Worm (Caenorhabditis elegans) whole organism, early embryonic: Measurements from ENCODE around the gene skr-17.

Source experiments
- B0310.2 ChIP-seq: sonication (generic microtip); optimal IDR thresholded peaks from 2 replicates; lab custom pipeline; 2016; ENCODE audit warnings: mild to moderate bottlenecking, missing genetic modification characterization, missing compliant biosample characterization
- F13C5.2 ChIP-seq: sonication (generic microtip); optimal IDR thresholded peaks from 2 replicates; lab custom pipeline; 2017; ENCODE audit warnings: mild to moderate bottlenecking, missing genetic modification characterization, inconsistent platforms, missing compliant biosample characterization
- aly-1 ChIP-seq: sonication (generic microtip); optimal IDR thresholded peaks from 2 replicates; lab custom pipeline; 2016; ENCODE audit warnings: missing genetic modification characterization, missing compliant biosample characterization
- ama-1 ChIP-seq: fragments of 150-350 bp; optimal IDR thresholded peaks from 2 replicates; lab custom pipeline; 2014
- ceh-13 ChIP-seq: fragments of 200-800 bp; sonication (Bioruptor generic); optimal IDR thresholded peaks from 2 replicates; lab custom pipeline; 2018; ENCODE audit warnings: mild to moderate bottlenecking, missing genetic modification characterization, missing compliant biosample characterization
- ceh-36 ChIP-seq: sonication (generic microtip); optimal IDR thresholded peaks from 2 replicates; lab custom pipeline; 2016; ENCODE audit warnings: missing genetic modification characterization, inconsistent platforms, missing compliant biosample characterization
- ets-7 ChIP-seq: sonication (generic microtip); optimal IDR thresholded peaks from 2 replicates; lab custom pipeline; 2016; ENCODE audit warnings: missing genotype, missing genetic modification characterization, missing compliant biosample characterization
- flt-1 ChIP-seq: fragments of 200-800 bp; sonication (Bioruptor generic); IDR thresholded peaks from 2 replicates; pipeline ENCODE4 v1.3.6; 2022; ENCODE audit warnings: missing genetic modification characterization, missing compliant biosample characterization
- hmbx-1 ChIP-seq: sonication (generic microtip); optimal IDR thresholded peaks from 2 replicates; lab custom pipeline; 2016; ENCODE audit warnings: mild to moderate bottlenecking, missing genetic modification characterization, missing compliant biosample characterization
- hmg-4 ChIP-seq: fragments of 200-800 bp; sonication (Bioruptor generic); optimal IDR thresholded peaks from 2 replicates; lab custom pipeline; 2018; ENCODE audit warnings: mild to moderate bottlenecking, missing genetic modification characterization, missing compliant biosample characterization
- hnd-1 ChIP-seq: sonication (generic microtip); optimal IDR thresholded peaks from 2 replicates; lab custom pipeline; 2016; ENCODE audit warnings: missing genetic modification characterization, missing compliant biosample characterization
- pes-1 ChIP-seq: fragments of 200-800 bp; sonication (Bioruptor generic); IDR thresholded peaks from 2 replicates; pipeline ENCODE4 v1.3.6; 2022; ENCODE audit warnings: missing genetic modification reagents, missing genetic modification characterization, missing compliant biosample characterization
- scrt-1 ChIP-seq: fragments of 200-800 bp; sonication (Bioruptor generic); IDR thresholded peaks from 2 replicates; pipeline ENCODE4 v1.3.6; 2022; ENCODE audit warnings: missing genetic modification characterization, missing compliant biosample characterization
- sea-1 ChIP-seq: fragments of 200-800 bp; sonication (Bioruptor generic); conservative IDR thresholded peaks from 2 replicates; pipeline ENCODE4 v1.3.6; 2022; ENCODE audit warnings: missing genetic modification characterization, missing compliant biosample characterization
- tbx-11 ChIP-seq: fragments of 200-800 bp; sonication (Bioruptor generic); IDR thresholded peaks from 2 replicates; pipeline ENCODE4 v1.3.6; 2022; ENCODE audit warnings: missing genetic modification characterization, missing compliant biosample characterization
- tbx-37 ChIP-seq: fragments of 200-800 bp; sonication (Bioruptor generic); conservative IDR thresholded peaks from 2 replicates; pipeline ENCODE4 v1.3.6; 2022; ENCODE audit warnings: missing genetic modification reagents, missing genetic modification characterization, missing compliant biosample characterization
- tra-4 ChIP-seq: sonication (generic microtip); optimal IDR thresholded peaks from 2 replicates; lab custom pipeline; 2017; ENCODE audit warnings: missing genetic modification characterization, missing compliant biosample characterization

The skr-17 gene

ce11 chrII:7783467-7783959, at the start of gene skr-17:
Gene skr-17, plus strand, starts transcription at chrII:7783517.
- TF ChIP-seq B0310.2 (tag; lab: Kevin White, UChicago) (no peak), ama-1 (lab: Kevin White, UChicago) (no peak)

- TF ChIP-seq hmbx-1 (no peak), tra-4 (tag; lab: Kevin White, UChicago) (no peak), ama-1 (lab: Kevin White, UChicago) (no peak), F13C5.2 (tag; lab: Kevin White, UChicago) (no peak)
Measured at ce11 chrII:7736725-7737124, 46.6 kb upstream of the skr-17 start.

ce11 chrII:7753500-7753899, 29.8 kb upstream of the skr-17 start, which contains the start of gene trx-1:
Gene trx-1, minus strand, starts transcription at chrII:7753600.
- TF ChIP-seq ets-7 (tag; lab: Kevin White, UChicago) (no peak), aly-1 (tag; lab: Kevin White, UChicago) (no peak), ceh-36 (tag; lab: Kevin White, UChicago) (no peak), hnd-1 (tag; lab: Kevin White, UChicago) (no peak), flt-1 (GFP tag; lab: Robert Waterston, UW) (no peak), pes-1 (GFP tag; lab: Robert Waterston, UW) (no peak), tra-4 (tag; lab: Kevin White, UChicago) (no peak)

ce11 chrII:7755116-7755571, 28.2 kb upstream of the skr-17 start, which contains the start of the genes B0228.6 and B0228.1:
Gene B0228.6, minus strand, starts transcription at chrII:7755166.
Gene B0228.1, plus strand, starts transcription at chrII:7755343.
- TF ChIP-seq tbx-11 (GFP tag; lab: Robert Waterston, UW) = no peak
- no peak for TF ChIP-seq ceh-36 (tag; lab: Kevin White, UChicago)
- TF ChIP-seq sea-1 (GFP tag; lab: Robert Waterston, UW) = no peak
- TF ChIP-seq pes-1 (GFP tag; lab: Robert Waterston, UW) = no peak
- TF ChIP-seq hnd-1 (tag; lab: Kevin White, UChicago) = no peak
- no peak for TF ChIP-seq ama-1 (lab: Kevin White, UChicago)
- TF ChIP-seq flt-1 (GFP tag; lab: Robert Waterston, UW) = no peak
- TF ChIP-seq scrt-1 (GFP tag; lab: Robert Waterston, UW) = no peak
- TF ChIP-seq hmg-4 (GFP tag; lab: Kevin White, UChicago) = no peak

ce11 chrII:7756810-7757209, 26.5 kb upstream of the skr-17 start:
- no peak for TF ChIP-seq tra-4 (tag; lab: Kevin White, UChicago)
- TF ChIP-seq ceh-13 = peak; percentile 45
- TF ChIP-seq hmg-4 (GFP tag; lab: Kevin White, UChicago) = no peak
- peak; percentile 64 for TF ChIP-seq tbx-11 (GFP tag; lab: Robert Waterston, UW)
- peak; percentile 78 for TF ChIP-seq sea-1 (GFP tag; lab: Robert Waterston, UW)
- peak; percentile 50; the same call in 1 of the 2 replicates for TF ChIP-seq tbx-37 (GFP tag; lab: Robert Waterston, UW)
- TF ChIP-seq ama-1 (lab: Kevin White, UChicago) = no peak
- peak; percentile 20 for TF ChIP-seq hnd-1 (tag; lab: Kevin White, UChicago)
- peak; percentile 69 for TF ChIP-seq scrt-1 (GFP tag; lab: Robert Waterston, UW)
- TF ChIP-seq F13C5.2 (tag; lab: Kevin White, UChicago) = no peak
- peak; percentile 52 for TF ChIP-seq flt-1 (GFP tag; lab: Robert Waterston, UW)
- TF ChIP-seq aly-1 (tag; lab: Kevin White, UChicago) = no peak

ce11 chrII:7758397-7759135, 24.8 kb upstream of the skr-17 start, which contains the start of gene B0228.7:
Gene B0228.7, minus strand, starts transcription at chrII:7759023.
- no peak for TF ChIP-seq flt-1 (GFP tag; lab: Robert Waterston, UW)
- TF ChIP-seq ceh-13 = no peak
- TF ChIP-seq ceh-36 (tag; lab: Kevin White, UChicago) = no peak
- no peak for TF ChIP-seq ets-7 (tag; lab: Kevin White, UChicago)
- no peak for TF ChIP-seq tbx-11 (GFP tag; lab: Robert Waterston, UW)
- no peak for TF ChIP-seq F13C5.2 (tag; lab: Kevin White, UChicago)

ce11 chrII:7761440-7761839, 21.9 kb upstream of the skr-17 start, which contains the start of gene B0228.8:
Gene B0228.8, minus strand, starts transcription at chrII:7761540.
- TF ChIP-seq ama-1 (lab: Kevin White, UChicago) (no peak), F13C5.2 (tag; lab: Kevin White, UChicago) (no peak), B0310.2 (tag; lab: Kevin White, UChicago) (no peak), ceh-13 (no peak), hnd-1 (tag; lab: Kevin White, UChicago) (no peak), pes-1 (GFP tag; lab: Robert Waterston, UW) (no peak), tra-4 (tag; lab: Kevin White, UChicago) (no peak), tbx-11 (GFP tag; lab: Robert Waterston, UW) (no peak), hmg-4 (GFP tag; lab: Kevin White, UChicago) (no peak), tbx-37 (GFP tag; lab: Robert Waterston, UW) (no peak), ets-7 (tag; lab: Kevin White, UChicago) (no peak), ceh-36 (tag; lab: Kevin White, UChicago) (no peak), aly-1 (tag; lab: Kevin White, UChicago) (no peak), sea-1 (GFP tag; lab: Robert Waterston, UW) (no peak), flt-1 (GFP tag; lab: Robert Waterston, UW) (no peak), scrt-1 (GFP tag; lab: Robert Waterston, UW) (no peak), hmbx-1 (no peak)
